Worm (Caenorhabditis elegans): ENCODE measurements around the gene nlp-28.

nlp-28 gene

DNA sequence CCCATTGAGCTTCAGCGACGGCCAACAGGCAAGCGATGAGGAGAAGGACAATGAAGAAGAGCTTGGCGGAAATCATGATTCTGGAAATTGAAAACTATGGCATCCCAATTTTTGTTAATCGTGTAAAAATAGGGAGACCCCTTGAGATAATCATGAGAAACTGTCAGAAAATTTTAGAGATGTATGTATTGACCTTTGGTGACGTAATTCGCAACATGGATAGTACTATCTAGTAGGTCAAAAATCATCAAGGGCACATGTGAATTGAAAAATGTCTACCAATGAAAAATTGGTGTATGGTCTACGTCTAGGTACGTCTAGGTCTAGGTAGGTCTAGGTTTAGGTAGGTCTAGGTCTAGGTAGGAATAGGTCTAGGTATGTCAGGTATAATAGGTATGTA is 8.6 kb upstream of the nlp-28 start, which contains the start of gene nlp-34:
TSS of gene nlp-34 (minus strand) at position 82 of the 400 bp plus-strand sequence.
- TF ChIP-seq unc-62 (GFP tag; optimal IDR thresholded peaks at IDR 0.05), result no peak

ce11 chrV:3979819-3980218 is 7.9 kb upstream of the nlp-28 start, which contains the start of gene nlp-31:
TSS of gene nlp-31 (plus strand) at chrV:3980055.
- TF ChIP-seq unc-62 (GFP tag; optimal IDR thresholded peaks at IDR 0.05), result no peak

- no peak for TF ChIP-seq unc-62 (GFP tag; optimal IDR thresholded peaks at IDR 0.05)
Observed at ce11 chrV:3980228-3980933, 7.3 kb upstream of the nlp-28 start.

DNA sequence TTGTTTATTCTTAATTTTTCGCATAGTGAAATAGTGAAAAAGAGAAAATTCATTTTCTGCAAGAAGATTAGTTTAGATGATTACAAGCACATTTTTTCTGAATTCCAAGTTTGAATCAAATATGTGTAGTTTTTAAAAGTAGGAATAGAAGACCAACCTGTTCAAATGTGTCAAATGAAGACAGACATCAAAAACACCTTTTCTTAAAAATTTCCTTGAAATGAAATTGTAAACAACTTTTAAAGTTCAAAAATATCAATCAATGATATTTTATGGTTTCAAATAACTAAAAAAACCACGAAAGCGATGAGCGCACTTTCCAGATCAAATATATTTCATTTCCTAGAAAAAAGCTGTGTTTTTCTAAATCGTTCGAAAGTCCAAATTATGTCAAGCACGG is 6.0 kb upstream of the nlp-28 start, which contains the start of gene nlp-30:
TSS of gene nlp-30 (plus strand) at position 301 of the 400 bp plus-strand sequence.
- TF ChIP-seq unc-62 (GFP tag; optimal IDR thresholded peaks at IDR 0.05), result no peak

ce11 chrV:3984178-3984577 is 3.5 kb upstream of the nlp-28 start, which contains the start of gene nlp-29:
TSS of gene nlp-29 (plus strand) at chrV:3984425.
- no peak for TF ChIP-seq unc-62 (GFP tag; optimal IDR thresholded peaks at IDR 0.05)

ce11 chrV:3985104-3985503 is 2.6 kb upstream of the nlp-28 start:
- TF ChIP-seq unc-62 (GFP tag; optimal IDR thresholded peaks at IDR 0.05), result no peak

DNA sequence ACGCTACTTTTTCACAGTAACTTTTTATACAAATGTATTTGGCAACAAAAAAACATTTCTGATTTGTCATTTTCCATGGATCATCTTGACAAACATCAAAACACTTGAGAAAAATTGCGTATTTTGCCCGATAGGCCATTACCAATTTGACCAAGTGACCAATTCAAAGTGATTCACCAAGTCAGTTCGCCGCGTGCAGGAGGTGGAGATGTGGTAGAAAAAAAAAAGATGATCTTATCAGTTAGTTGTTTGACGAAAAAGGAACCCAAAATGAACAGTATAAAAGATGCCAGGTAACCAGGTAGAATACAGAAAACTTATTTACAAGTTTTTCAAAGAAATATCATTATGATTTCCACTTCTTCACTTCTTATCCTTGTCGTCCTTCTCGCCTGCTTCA is 1.4 kb downstream of the nlp-28 start, which contains the start of gene nlp-27:
TSS of gene nlp-27 (plus strand) at position 309 of the 400 bp plus-strand sequence.
- TF ChIP-seq unc-62 (GFP tag; optimal IDR thresholded peaks at IDR 0.05), result no peak

ce11 chrV:3992334-3992733 is 4.6 kb downstream of the nlp-28 start:
- TF ChIP-seq unc-62 (GFP tag; optimal IDR thresholded peaks at IDR 0.05), result no peak

- no peak for TF ChIP-seq unc-62 (GFP tag; optimal IDR thresholded peaks at IDR 0.05)
Observed at ce11 chrV:3994048-3994447, 6.3 kb downstream of the nlp-28 start, which contains the start of gene K09D9.9. TSS of gene K09D9.9 (minus strand) at chrV:3994148.

ce11 chrV:3995838-3996237 is 8.1 kb downstream of the nlp-28 start, which contains the start of gene srx-62:
TSS of gene srx-62 (minus strand) at chrV:3995938.
- no peak for TF ChIP-seq unc-62 (GFP tag; optimal IDR thresholded peaks at IDR 0.05)

DNA sequence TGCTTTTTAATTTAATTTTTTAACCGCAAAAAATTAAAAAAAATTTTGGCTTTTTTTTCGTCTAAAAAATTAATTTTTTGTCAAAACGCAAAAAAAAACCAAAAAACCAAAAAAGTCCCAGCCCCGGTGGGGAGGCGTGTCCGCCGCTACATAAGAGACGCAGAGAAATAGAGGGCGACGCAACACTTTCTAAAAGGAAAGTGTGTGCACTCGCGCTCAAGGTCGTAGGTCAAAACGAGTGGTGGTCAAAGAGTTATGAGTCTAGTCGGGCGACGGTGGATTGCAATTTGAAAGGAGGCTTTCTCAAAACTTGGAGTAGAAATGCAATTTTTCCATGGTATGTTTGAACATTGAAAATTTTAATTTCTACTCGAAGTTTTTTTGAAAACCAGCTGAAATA is 16.9 kb downstream of the nlp-28 start:
- no peak for TF ChIP-seq unc-62 (GFP tag; optimal IDR thresholded peaks at IDR 0.05)

ce11 chrV:4005219-4005618 is 17.5 kb downstream of the nlp-28 start, which contains the start of gene srh-8:
TSS of gene srh-8 (plus strand) at chrV:4005519.
- TF ChIP-seq unc-62 (GFP tag; optimal IDR thresholded peaks at IDR 0.05), result no peak

- TF ChIP-seq unc-62 (GFP tag; optimal IDR thresholded peaks at IDR 0.05), result no peak
Observed at ce11 chrV:4007927-4008326, 20.2 kb downstream of the nlp-28 start, which contains the start of gene srh-7. TSS of gene srh-7 (plus strand) at chrV:4008227.

- TF ChIP-seq unc-62 (GFP tag; optimal IDR thresholded peaks at IDR 0.05), result no peak
Observed at ce11 chrV:4010170-4010569, 22.5 kb downstream of the nlp-28 start, which contains the start of gene srh-4. TSS of gene srh-4 (plus strand) at chrV:4010470.

ce11 chrV:4016780-4017179 is 29.1 kb downstream of the nlp-28 start, which contains the start of gene srw-89:
TSS of gene srw-89 (plus strand) at chrV:4017080.
- TF ChIP-seq unc-62 (GFP tag; optimal IDR thresholded peaks at IDR 0.05), result no peak

DNA sequence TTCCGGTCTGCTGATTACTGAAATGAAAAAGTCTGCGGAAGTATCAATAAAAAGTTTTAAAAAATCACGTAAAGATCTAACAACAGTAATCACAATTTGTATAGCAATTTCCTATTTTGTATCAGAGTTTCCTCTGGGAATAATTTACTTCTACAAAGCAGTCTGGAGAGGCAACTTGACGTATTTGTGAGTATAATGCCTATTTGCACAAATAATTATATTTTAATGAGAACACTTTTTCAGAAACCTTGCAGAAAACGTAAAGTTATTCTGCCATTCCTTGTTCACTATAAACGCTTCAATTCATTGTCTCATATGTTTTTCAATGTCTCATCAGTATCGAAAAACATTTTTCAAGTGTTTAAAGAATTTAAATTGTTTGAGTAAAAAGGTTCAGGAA is 30.9 kb downstream of the nlp-28 start:
- no peak for TF ChIP-seq unc-62 (GFP tag; optimal IDR thresholded peaks at IDR 0.05)

DNA sequence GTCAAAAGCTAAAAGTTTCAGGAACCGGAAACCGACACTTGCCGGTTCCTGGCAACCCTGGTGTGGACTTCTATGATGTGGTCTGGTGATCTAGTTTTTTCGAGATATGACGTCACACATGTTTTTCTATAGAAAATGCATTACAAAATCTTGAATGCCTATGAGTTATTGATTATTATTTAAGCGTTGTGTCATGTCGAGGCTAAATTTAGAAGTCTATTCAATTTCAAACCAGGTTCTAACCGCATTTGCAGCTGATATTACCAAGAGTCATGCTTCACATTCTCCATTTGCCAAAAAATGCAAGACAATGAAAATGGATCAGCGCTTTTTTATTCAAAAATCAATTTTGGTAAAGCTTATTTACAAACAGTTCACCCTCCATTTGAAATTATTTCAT is 31.5 kb downstream of the nlp-28 start, which contains the start of gene K09D9.3:
TSS of gene K09D9.3 (plus strand) at position 301 of the 400 bp plus-strand sequence.
- no peak for TF ChIP-seq unc-62 (GFP tag; optimal IDR thresholded peaks at IDR 0.05)
